Fruit fly (Drosophila melanogaster): ENCODE measurements around the gene Gtpx.

The Gtpx gene

dm6 chr3L:3325925-3326903, at the start of gene Gtpx (continued):
- TF ChIP-seq psq (GFP tag; optimal IDR thresholded peaks at IDR 0.05) (no peak), Doc3 (GFP tag; IDR thresholded peaks at IDR 0.05; ENCODE audit: partially characterized antibody) (no peak), chif (GFP tag; optimal IDR thresholded peaks at IDR 0.05) (peak in 1 of 2 experiments; percentile 37), CG14014 (GFP tag; IDR thresholded peaks at IDR 0.05) (no peak), Nf-YC (tag; optimal IDR thresholded peaks at IDR 0.05) (peak; percentile 53), salm (tag; optimal IDR thresholded peaks at IDR 0.05) (no peak), GATAe (GFP tag; conservative IDR thresholded peaks at IDR 0.05) (no peak), Dip3 (GFP tag; optimal IDR thresholded peaks at IDR 0.05) (no peak), BEAF-32 (GFP tag; optimal IDR thresholded peaks at IDR 0.05) (peak; percentile 69), Adf1 (GFP tag; IDR thresholded peaks at IDR 0.05) (0 out of 2 replicates have a peak, but pooled peaks have one; percentile 16), Jarid2 (GFP tag; optimal IDR thresholded peaks at IDR 0.05) (no peak), CG15269 (tag; optimal IDR thresholded peaks at IDR 0.05) (peak; percentile 26), CG3838 (GFP tag; optimal IDR thresholded peaks at IDR 0.05) (no peak), CG7963 (GFP tag; IDR thresholded peaks at IDR 0.05; ENCODE audit: partially characterized antibody) (no peak), CG8944 (GFP tag; optimal IDR thresholded peaks at IDR 0.05) (no peak), CG10147 (GFP tag; optimal IDR thresholded peaks at IDR 0.05) (no peak), B-H2 (GFP tag; optimal IDR thresholded peaks at IDR 0.05) (peak; percentile 57), gcm2 (GFP tag; optimal IDR thresholded peaks at IDR 0.05) (no peak), gsb-n (tag; optimal IDR thresholded peaks at IDR 0.05) (no peak), usp (GFP tag; optimal IDR thresholded peaks at IDR 0.05) (no peak), bbx (GFP tag; IDR thresholded peaks at IDR 0.05; ENCODE audit: partially characterized antibody) (no peak), CG14441 (GFP tag; IDR thresholded peaks at IDR 0.05) (peak; percentile 51; the same call in 1 of the 2 replicates), Ets65A (GFP tag) (peak; percentile 11), pzg (GFP tag; optimal IDR thresholded peaks at IDR 0.05) (peak; percentile 83), Hsf (GFP tag; optimal IDR thresholded peaks at IDR 0.05) (peak; percentile 53), al (GFP tag; IDR thresholded peaks at IDR 0.05) (no peak), zfh1 (GFP tag; IDR thresholded peaks at IDR 0.05) (no peak), CG2712 (tag; optimal IDR thresholded peaks at IDR 0.05) (peak; percentile 37), grau (tag; optimal IDR thresholded peaks at IDR 0.05) (peak; percentile 61), CG17359 (tag; optimal IDR thresholded peaks at IDR 0.05) (peak; percentile 9), nom (GFP tag; optimal IDR thresholded peaks at IDR 0.05) (peak; percentile 87), stwl (tag; optimal IDR thresholded peaks at IDR 0.05) (peak; percentile 88), CG13775 (GFP tag; optimal IDR thresholded peaks at IDR 0.05) (peak; percentile 48), ab (GFP tag; optimal IDR thresholded peaks at IDR 0.05) (peak; percentile 6), CG17328 (GFP tag; IDR thresholded peaks at IDR 0.05) (0 out of 2 replicates have a peak, but pooled peaks have one; percentile 41), CG43689 (GFP tag; IDR thresholded peaks at IDR 0.05) (no peak), Fer3 (tag; optimal IDR thresholded peaks at IDR 0.05) (peak; percentile 2), sr (GFP tag; IDR thresholded peaks at IDR 0.05) (no peak), CG7928 (GFP tag; optimal IDR thresholded peaks at IDR 0.05) (no peak), CG9932 (GFP tag; IDR thresholded peaks at IDR 0.05) (peak; percentile 69), D (optimal IDR thresholded peaks at IDR 0.05) (no peak), D (GFP tag; optimal IDR thresholded peaks at IDR 0.05) (no peak), gcm (GFP tag; optimal IDR thresholded peaks at IDR 0.05) (no peak), CG31388 (GFP tag; optimal IDR thresholded peaks at IDR 0.05) (no peak), CG2199 (GFP tag; IDR thresholded peaks at IDR 0.05) (no peak), z (GFP tag; IDR thresholded peaks at IDR 0.05) (no peak), CrebB (tag; optimal IDR thresholded peaks at IDR 0.05) (no peak), CG6654 (GFP tag; optimal IDR thresholded peaks at IDR 0.05) (no peak), ftz-f1 (GFP tag; optimal IDR thresholded peaks at IDR 0.05) (peak; percentile 53)
